Fruit fly (Drosophila melanogaster) whole organism, prepupa: ENCODE data around the gene CG4004.

ENCODE experiments used
- Blimp-1 ChIP-seq: fragments of 200-800 bp; sonication (Bioruptor generic); optimal IDR thresholded peaks from 3 replicates; lab custom pipeline; 2017; ENCODE audit warnings: missing biosample characterization, missing genetic modification characterization, mild to moderate bottlenecking, moderate library complexity, missing genetic modification reagents
- CG10669 ChIP-seq: fragments of 200-800 bp; sonication (Bioruptor generic); optimal IDR thresholded peaks from 3 replicates; lab custom pipeline; 2018; ENCODE audit warnings: missing biosample characterization, mild to moderate bottlenecking, missing genetic modification characterization, moderate library complexity
- CG11294 ChIP-seq: fragments of 200-800 bp; sonication (Bioruptor generic); IDR thresholded peaks from 2 replicates; pipeline ENCODE4 v1.3.6; 2022; ENCODE audit warnings: missing biosample characterization, missing genetic modification characterization
- CG15336 ChIP-seq: fragments of 200-800 bp; sonication (Bioruptor generic); IDR thresholded peaks from 2 replicates; pipeline ENCODE4 v1.3.6; 2022; ENCODE audit warnings: missing biosample characterization, missing genetic modification characterization
- CG16779 ChIP-seq: fragments of 200-800 bp; sonication (Bioruptor generic); optimal IDR thresholded peaks from 3 replicates; lab custom pipeline; 2017; ENCODE audit warnings: missing biosample characterization, mild to moderate bottlenecking, missing genetic modification characterization
- CG32006 ChIP-seq: fragments of 200-800 bp; sonication (Bioruptor generic); optimal IDR thresholded peaks from 3 replicates; lab custom pipeline; 2017; ENCODE audit warnings: missing biosample characterization, mild to moderate bottlenecking, missing genetic modification characterization
- CG34406 ChIP-seq: fragments of 200-800 bp; sonication (Bioruptor generic); optimal IDR thresholded peaks from 3 replicates; lab custom pipeline; 2016; ENCODE audit warnings: missing biosample characterization, missing genetic modification characterization
- CG3919 ChIP-seq: fragments of 200-800 bp; sonication (Bioruptor generic); optimal IDR thresholded peaks from 3 replicates; lab custom pipeline; 2016; ENCODE audit warnings: missing biosample characterization, missing genetic modification characterization
- CG4318 ChIP-seq: fragments of 200-800 bp; sonication (Bioruptor generic); optimal IDR thresholded peaks from 3 replicates; lab custom pipeline; 2017; ENCODE audit warnings: missing biosample characterization, mild to moderate bottlenecking, missing genetic modification characterization
- CG6163 ChIP-seq: fragments of 200-800 bp; sonication (Bioruptor generic); IDR thresholded peaks from 3 replicates; pipeline ENCODE4 v1.3.6; 2022; ENCODE audit warnings: missing biosample characterization, missing genetic modification characterization
- CG6276 ChIP-seq: fragments of 200-800 bp; sonication (Bioruptor generic); optimal IDR thresholded peaks from 2 replicates; lab custom pipeline; 2017; ENCODE audit warnings: missing biosample characterization, mild to moderate bottlenecking, missing genetic modification characterization
- CG6792 ChIP-seq: fragments of 200-800 bp; sonication (Bioruptor generic); optimal IDR thresholded peaks from 3 replicates; lab custom pipeline; 2016; ENCODE audit warnings: missing biosample characterization, missing genetic modification characterization
- CG6808 ChIP-seq: fragments of 200-800 bp; sonication (Bioruptor generic); optimal IDR thresholded peaks from 3 replicates; lab custom pipeline; 2017; ENCODE audit warnings: missing biosample characterization, missing genetic modification characterization, mild to moderate bottlenecking, moderate library complexity, missing genetic modification reagents
- CG6854 ChIP-seq: fragments of 200-800 bp; sonication (Bioruptor generic); optimal IDR thresholded peaks from 2 replicates; lab custom pipeline; 2017; ENCODE audit warnings: missing biosample characterization, mild to moderate bottlenecking, missing genetic modification characterization
- CG7368 ChIP-seq: fragments of 200-800 bp; sonication (Bioruptor generic); optimal IDR thresholded peaks from 3 replicates; lab custom pipeline; 2016; ENCODE audit warnings: missing biosample characterization, missing genetic modification characterization
- CG8119 ChIP-seq: fragments of 200-800 bp; sonication (Bioruptor generic); IDR thresholded peaks from 3 replicates; pipeline ENCODE4 v1.3.6; 2022; ENCODE audit warnings: missing biosample characterization, missing genetic modification characterization
- CG9139 ChIP-seq: fragments of 200-800 bp; sonication (Bioruptor generic); optimal IDR thresholded peaks from 3 replicates; lab custom pipeline; 2017; ENCODE audit warnings: missing biosample characterization, mild to moderate bottlenecking, missing genetic modification characterization
- Eip75B ChIP-seq: fragments of 200-800 bp; sonication (Bioruptor generic); optimal IDR thresholded peaks from 3 replicates; lab custom pipeline; 2016; ENCODE audit warnings: missing biosample characterization, missing genetic modification characterization
- Eip78C ChIP-seq: fragments of 200-800 bp; sonication (Bioruptor generic); peaks from one replicate; lab custom pipeline; 2016; ENCODE audit warnings: missing biosample characterization, missing genetic modification characterization
- Eip93F ChIP-seq: fragments of 200-800 bp; sonication (Bioruptor generic); optimal IDR thresholded peaks from 2 replicates; lab custom pipeline; 2016; ENCODE audit warnings: missing biosample characterization, mild to moderate bottlenecking, missing genetic modification characterization
- Gug ChIP-seq: fragments of 200-800 bp; sonication (Bioruptor generic); IDR thresholded peaks from 2 replicates; pipeline ENCODE4 v1.3.6; 2022; ENCODE audit warnings: missing biosample characterization, missing genetic modification characterization
- Hr39 ChIP-seq: fragments of 200-800 bp; sonication (Bioruptor generic); optimal IDR thresholded peaks from 2 replicates; lab custom pipeline; 2016; ENCODE audit warnings: missing biosample characterization, missing genetic modification characterization
- Hr4 ChIP-seq: fragments of 200-800 bp; sonication (Bioruptor generic); optimal IDR thresholded peaks from 3 replicates; lab custom pipeline; 2016; ENCODE audit warnings: missing biosample characterization, missing genetic modification characterization
- Lpt ChIP-seq: fragments of 200-800 bp; sonication (Bioruptor generic); optimal IDR thresholded peaks from 3 replicates; lab custom pipeline; 2016; ENCODE audit warnings: missing biosample characterization, missing genetic modification characterization
- achi ChIP-seq: fragments of 200-800 bp; sonication (Bioruptor generic); optimal IDR thresholded peaks from 3 replicates; lab custom pipeline; 2016; ENCODE audit warnings: missing biosample characterization, missing genetic modification characterization
- cyc ChIP-seq: fragments of 200-800 bp; sonication (Bioruptor generic); optimal IDR thresholded peaks from 3 replicates; lab custom pipeline; 2016; ENCODE audit warnings: missing biosample characterization, missing genetic modification characterization
- dac ChIP-seq: fragments of 200-800 bp; sonication (Bioruptor generic); optimal IDR thresholded peaks from 2 replicates; lab custom pipeline; 2017; ENCODE audit warnings: missing biosample characterization, mild to moderate bottlenecking, missing genetic modification characterization
- dsx ChIP-seq: fragments of 200-800 bp; optimal IDR thresholded peaks from 3 replicates; lab custom pipeline; 2019; ENCODE audit warnings: missing biosample characterization, mild to moderate bottlenecking, missing genetic modification characterization, moderate library complexity; ENCODE audit not compliant: poor library complexity, severe bottlenecking
- eg ChIP-seq: fragments of 200-800 bp; sonication (Bioruptor generic); IDR thresholded peaks from 3 replicates; pipeline ENCODE4 v1.3.6; 2022; ENCODE audit warnings: missing biosample characterization, missing genetic modification characterization
- esn ChIP-seq: fragments of 200-800 bp; sonication (Bioruptor generic); optimal IDR thresholded peaks from 2 replicates; lab custom pipeline; 2016; ENCODE audit warnings: missing biosample characterization, mild to moderate bottlenecking, missing genetic modification characterization, moderate library complexity
- fkh ChIP-seq: fragments of 200-800 bp; sonication (Bioruptor generic); optimal IDR thresholded peaks from 3 replicates; lab custom pipeline; 2017; ENCODE audit warnings: missing biosample characterization, mild to moderate bottlenecking, missing genetic modification characterization, moderate library complexity
- salr ChIP-seq, 2 experiments: fragments of 200-800 bp; sonication (Bioruptor generic); optimal IDR thresholded peaks; 3 replicates each; lab custom pipeline; 2016 to 2018; ENCODE audit warnings: missing biosample characterization in 2 of 2, missing genetic modification characterization in 2 of 2, mild to moderate bottlenecking in 1 of 2
- spab ChIP-seq: fragments of 200-800 bp; sonication (Bioruptor generic); optimal IDR thresholded peaks from 2 replicates; lab custom pipeline; 2017; ENCODE audit warnings: missing biosample characterization, mild to moderate bottlenecking, missing genetic modification characterization, missing genetic modification reagents
- ss ChIP-seq, 2 experiments: fragments of 200-800 bp; sonication (Bioruptor generic); optimal IDR thresholded peaks; 2 replicates in 1 of 2; 3 replicates in 1 of 2; lab custom pipeline; 2017 to 2018; ENCODE audit warnings: mild to moderate bottlenecking in 2 of 2, missing biosample characterization in 2 of 2, missing genetic modification characterization in 2 of 2, moderate library complexity in 1 of 2
- svp ChIP-seq: fragments of 200-800 bp; sonication (Bioruptor generic); peaks from one replicate; lab custom pipeline; 2016; ENCODE audit warnings: missing biosample characterization, missing genetic modification characterization

The CG4004 gene

dm6 chrX:12755600-12756373 is 11.8 kb downstream of the CG4004 start (continued):
- peak; percentile 79 for TF ChIP-seq cyc (GFP tag; lab: Kevin White, UChicago)
- TF ChIP-seq Eip75B (GFP tag; lab: Kevin White, UChicago), result peak; percentile 25
- peak; percentile 51 for TF ChIP-seq Gug (GFP tag; lab: Robert Waterston, UW)
- peak; percentile 27 for TF ChIP-seq Eip93F
- TF ChIP-seq CG9139, result no peak
- peak; percentile 87 for TF ChIP-seq CG4318 (GFP tag; lab: Kevin White, UChicago)
- TF ChIP-seq CG16779 (tag; lab: Kevin White, UChicago), result peak; percentile 68
- peak; percentile 10 for TF ChIP-seq CG7368
- TF ChIP-seq CG6854 (GFP tag; lab: Kevin White, UChicago), result peak; percentile 24
- TF ChIP-seq CG34406, result peak; percentile 89
- no peak for TF ChIP-seq CG6808 (GFP tag; lab: Kevin White, UChicago)
- TF ChIP-seq Lpt, result peak; percentile 72
- TF ChIP-seq Hr39 (GFP tag; lab: Kevin White, UChicago), result peak; percentile 86
- peak; percentile 77 for TF ChIP-seq CG3919 (GFP tag; lab: Kevin White, UChicago)
- peak; percentile 79 for TF ChIP-seq eg (GFP tag; lab: Robert Waterston, UW)
- peak; percentile 90 for TF ChIP-seq Eip78C (GFP tag; lab: Kevin White, UChicago)
- TF ChIP-seq ss (GFP tag; optimal IDR thresholded peaks at IDR 0.05; lab: Kevin White, UChicago), result peak in 1 of 2 experiments; percentile 50
- peak; percentile 77 for TF ChIP-seq dac (GFP tag; lab: Kevin White, UChicago)
- no peak for TF ChIP-seq svp (GFP tag; lab: Kevin White, UChicago)

dm6 chrX:12756374-12756721 is 12.3 kb downstream of the CG4004 start:
- TF ChIP-seq fkh (peak; percentile 89), spab (GFP tag; lab: Kevin White, UChicago) (no peak), CG6808 (GFP tag; lab: Kevin White, UChicago) (peak; percentile 10), esn (GFP tag; lab: Kevin White, UChicago) (no peak), CG6163 (GFP tag; lab: Robert Waterston, UW) (peak; percentile 36; the same call in 1 of the 3 replicates), svp (GFP tag; lab: Kevin White, UChicago) (peak; percentile 93), Hr4 (GFP tag; lab: Kevin White, UChicago) (no peak), CG10669 (GFP tag; lab: Kevin White, UChicago) (no peak), Eip78C (GFP tag; lab: Kevin White, UChicago) (no peak), dsx (GFP tag; lab: Kevin White, UChicago) (peak; percentile 39), dac (GFP tag; lab: Kevin White, UChicago) (no peak), salr (GFP tag; optimal IDR thresholded peaks at IDR 0.05; lab: Kevin White, UChicago) (peak in 1 of 2 experiments; percentile 36)

- TF ChIP-seq CG8119 (peak; percentile 32; the same call in 2 of the 3 replicates), eg (GFP tag; lab: Robert Waterston, UW) (peak; percentile 32; the same call in 2 of the 3 replicates), dsx (GFP tag; lab: Kevin White, UChicago) (peak; percentile 59), CG32006 (GFP tag; lab: Kevin White, UChicago) (no peak), CG6792 (GFP tag; lab: Kevin White, UChicago) (no peak), CG6163 (GFP tag; lab: Robert Waterston, UW) (peak; percentile 30; the same call in 2 of the 3 replicates), CG6276 (GFP tag; lab: Kevin White, UChicago) (peak; percentile 14), CG11294 (GFP tag; lab: Robert Waterston, UW) (no peak), CG15336 (GFP tag; lab: Robert Waterston, UW) (peak; percentile 30; the same call in 1 of the 2 replicates), Blimp-1 (GFP tag; lab: Kevin White, UChicago) (no peak), achi (GFP tag; lab: Kevin White, UChicago) (no peak)
Measured at dm6 chrX:12757075-12757474, 13.1 kb downstream of the CG4004 start.
